Worm (Caenorhabditis elegans): ENCODE results near the gene F14F8.9.

- TF ChIP-seq pes-1 (GFP tag; IDR thresholded peaks at IDR 0.05) (no peak), sea-1 (GFP tag; conservative IDR thresholded peaks at IDR 0.05) (no peak), ama-1 (optimal IDR thresholded peaks at IDR 0.05) (no peak), flt-1 (GFP tag; IDR thresholded peaks at IDR 0.05) (no peak), tbx-37 (GFP tag; conservative IDR thresholded peaks at IDR 0.05) (no peak), tbx-11 (GFP tag; IDR thresholded peaks at IDR 0.05) (no peak), aly-1 (tag; optimal IDR thresholded peaks at IDR 0.05) (no peak), hmg-4 (GFP tag; optimal IDR thresholded peaks at IDR 0.05) (no peak), ceh-13 (GFP tag; optimal IDR thresholded peaks at IDR 0.05) (no peak), hnd-1 (tag; optimal IDR thresholded peaks at IDR 0.05) (no peak), B0310.2 (tag; optimal IDR thresholded peaks at IDR 0.05) (no peak), ets-7 (tag; optimal IDR thresholded peaks at IDR 0.05) (no peak)
Observed at ce11 chrV:16679237-16679636, 10.9 kb upstream of the F14F8.9 start, which contains the start of gene srz-103.

Measured in whole organism, early embryonic.